Worm (Caenorhabditis elegans) whole organism, mixed stage, embryonic: ENCODE data around the gene ubxn-4.
A peak's percentile ranks its signal among the peaks of the same experiment; 100 is the strongest.

Experiments used
- M03D4.4 ChIP-seq: sonication (generic microtip); optimal IDR thresholded peaks from 2 replicates; lab custom pipeline; 2017; ENCODE audit warnings: mild to moderate bottlenecking, missing genetic modification characterization, missing compliant biosample characterization
- bed-3 ChIP-seq: fragments of 200-800 bp; sonication (Bioruptor generic); optimal IDR thresholded peaks from 3 replicates; lab custom pipeline; 2018; ENCODE audit warnings: mild to moderate bottlenecking, missing genetic modification characterization, moderate library complexity, missing compliant biosample characterization
- blmp-1 ChIP-seq: fragments of 150-350 bp; optimal IDR thresholded peaks from 2 replicates; lab custom pipeline; 2014; ENCODE audit warnings: missing biosample characterization, missing genetic modification characterization
- ceh-39 ChIP-seq: fragments of 150-350 bp; optimal IDR thresholded peaks from 2 replicates; lab custom pipeline; 2014; ENCODE audit warnings: missing biosample characterization, missing genetic modification characterization
- ceh-43 ChIP-seq: fragments of 200-800 bp; sonication (Bioruptor generic); optimal IDR thresholded peaks from 2 replicates; lab custom pipeline; 2018; ENCODE audit warnings: mild to moderate bottlenecking, missing genetic modification characterization, moderate library complexity, missing compliant biosample characterization
- ceh-83 ChIP-seq: fragments of 200-800 bp; sonication (Bioruptor generic); optimal IDR thresholded peaks from 2 replicates; lab custom pipeline; 2018; ENCODE audit warnings: mild to moderate bottlenecking, missing genetic modification characterization, missing compliant biosample characterization
- ces-1 ChIP-seq: fragments of 150-350 bp; optimal IDR thresholded peaks from 2 replicates; lab custom pipeline; 2014; ENCODE audit warnings: missing biosample characterization, missing genetic modification reagents, missing genetic modification characterization
- cnd-1 ChIP-seq: fragments of 200-800 bp; sonication (Bioruptor generic); optimal IDR thresholded peaks from 2 replicates; lab custom pipeline; 2018; ENCODE audit warnings: mild to moderate bottlenecking, missing genetic modification characterization, missing compliant biosample characterization
- drap-1 ChIP-seq: fragments of 200-800 bp; sonication (Bioruptor generic); optimal IDR thresholded peaks from 3 replicates; lab custom pipeline; 2018; ENCODE audit warnings: mild to moderate bottlenecking, missing genetic modification characterization, missing compliant biosample characterization
- elt-3 ChIP-seq: fragments of 150-350 bp; optimal IDR thresholded peaks from 2 replicates; lab custom pipeline; 2014; ENCODE audit warnings: missing biosample characterization, missing genetic modification characterization
- flh-1 ChIP-seq: fragments of 200-800 bp; sonication (Bioruptor generic); optimal IDR thresholded peaks from 2 replicates; lab custom pipeline; 2018; ENCODE audit warnings: mild to moderate bottlenecking, missing genetic modification characterization, moderate library complexity, missing compliant biosample characterization
- ham-2 ChIP-seq: fragments of 200-800 bp; sonication (Bioruptor generic); optimal IDR thresholded peaks from 2 replicates; lab custom pipeline; 2018; ENCODE audit warnings: mild to moderate bottlenecking, missing genetic modification characterization, missing compliant biosample characterization
- hlh-1 ChIP-seq: fragments of 150-350 bp; optimal IDR thresholded peaks from 2 replicates; lab custom pipeline; 2014; ENCODE audit warnings: missing biosample characterization, missing genetic modification reagents, missing genetic modification characterization
- lin-13 ChIP-seq: fragments of 150-350 bp; optimal IDR thresholded peaks from 2 replicates; lab custom pipeline; 2014; ENCODE audit warnings: missing biosample characterization, missing genetic modification characterization
- lin-32 ChIP-seq: fragments of 200-800 bp; sonication (Bioruptor generic); optimal IDR thresholded peaks from 2 replicates; lab custom pipeline; 2018; ENCODE audit warnings: mild to moderate bottlenecking, missing genetic modification characterization, missing compliant biosample characterization
- lsy-2 ChIP-seq: fragments of 150-350 bp; optimal IDR thresholded peaks from 2 replicates; lab custom pipeline; 2014; ENCODE audit warnings: missing biosample characterization, missing genetic modification characterization
- mab-5 ChIP-seq: fragments of 150-350 bp; optimal IDR thresholded peaks from 2 replicates; lab custom pipeline; 2014; ENCODE audit warnings: missing biosample characterization, missing genetic modification characterization
- mep-1 ChIP-seq: fragments of 150-350 bp; optimal IDR thresholded peaks from 2 replicates; lab custom pipeline; 2017; ENCODE audit warnings: missing biosample characterization, missing genetic modification reagents, missing genetic modification characterization, inconsistent platforms
- mls-2 ChIP-seq: sonication (generic microtip); optimal IDR thresholded peaks from 2 replicates; lab custom pipeline; 2016; ENCODE audit warnings: mild to moderate bottlenecking, missing genetic modification characterization, moderate library complexity, missing compliant biosample characterization
- nhr-12 ChIP-seq: fragments of 150-350 bp; optimal IDR thresholded peaks from 2 replicates; lab custom pipeline; 2014; ENCODE audit warnings: missing biosample characterization, missing genetic modification characterization
- nhr-2 ChIP-seq: fragments of 150-350 bp; optimal IDR thresholded peaks from 2 replicates; lab custom pipeline; 2014; ENCODE audit warnings: missing biosample characterization, missing genetic modification characterization
- nhr-28 ChIP-seq: fragments of 150-350 bp; optimal IDR thresholded peaks from 2 replicates; lab custom pipeline; 2014; ENCODE audit warnings: missing biosample characterization, missing genetic modification characterization
- nhr-76 ChIP-seq: sonication (generic microtip); optimal IDR thresholded peaks from 2 replicates; lab custom pipeline; 2017; ENCODE audit warnings: missing biosample characterization, missing genetic modification characterization
- pha-4 ChIP-seq: fragments of 150-350 bp; optimal IDR thresholded peaks from 2 replicates; lab custom pipeline; 2018; ENCODE audit warnings: missing biosample characterization, missing genetic modification reagents, missing genetic modification characterization
- sem-2 ChIP-seq: fragments of 200-800 bp; sonication (Bioruptor generic); optimal IDR thresholded peaks from 2 replicates; lab custom pipeline; 2018; ENCODE audit warnings: mild to moderate bottlenecking, missing genetic modification characterization, missing compliant biosample characterization
- snpc-4 ChIP-seq: fragments of 150-350 bp; optimal IDR thresholded peaks from 2 replicates; lab custom pipeline; 2014; ENCODE audit warnings: missing biosample characterization, missing genetic modification characterization
- sptf-1 ChIP-seq: sonication (generic microtip); optimal IDR thresholded peaks from 2 replicates; lab custom pipeline; 2017; ENCODE audit warnings: mild to moderate bottlenecking, missing genetic modification characterization, moderate library complexity, missing compliant biosample characterization
- tbx-8 ChIP-seq: fragments of 200-800 bp; sonication (Bioruptor generic); optimal IDR thresholded peaks from 2 replicates; lab custom pipeline; 2018; ENCODE audit warnings: mild to moderate bottlenecking, missing genetic modification characterization, moderate library complexity, missing compliant biosample characterization
- unc-120 ChIP-seq: sonication (generic microtip); optimal IDR thresholded peaks from 2 replicates; lab custom pipeline; 2017; ENCODE audit warnings: missing genetic modification characterization, missing compliant biosample characterization; ENCODE audit not compliant: poor library complexity, severe bottlenecking
- unc-39 ChIP-seq: fragments of 150-350 bp; optimal IDR thresholded peaks from 2 replicates; lab custom pipeline; 2014; ENCODE audit warnings: missing biosample characterization, missing genetic modification characterization
- unc-62 ChIP-seq: fragments of 150-350 bp; optimal IDR thresholded peaks from 2 replicates; lab custom pipeline; 2014; ENCODE audit warnings: missing biosample characterization, missing genetic modification reagents, missing genetic modification characterization
- zip-8 ChIP-seq: fragments of 150-350 bp; optimal IDR thresholded peaks from 2 replicates; lab custom pipeline; 2014; ENCODE audit warnings: missing biosample characterization, missing genetic modification characterization
- ztf-11 ChIP-seq: fragments of 150-350 bp; optimal IDR thresholded peaks from 2 replicates; lab custom pipeline; 2014; ENCODE audit warnings: missing biosample characterization, missing genetic modification characterization

The ubxn-4 gene

ce11 chrIII:8410747-8411146, 5.4 kb upstream of the ubxn-4 start:
- TF ChIP-seq unc-62 (GFP tag; lab: Kevin White, UChicago) (peak; percentile 50), ceh-43 (GFP tag; lab: Kevin White, UChicago) (no peak)

ce11 chrIII:8409166-8409565, 3.8 kb upstream of the ubxn-4 start, which contains the start of gene ZK353.9:
Gene ZK353.9 (plus strand): TSS chrIII:8409496.
- no peak for TF ChIP-seq mep-1
- no peak for TF ChIP-seq unc-39 (tag; lab: Kevin White, UChicago)
- no peak for TF ChIP-seq ham-2 (GFP tag; lab: Kevin White, UChicago)
- TF ChIP-seq ceh-39 (tag; lab: Kevin White, UChicago): no peak
- TF ChIP-seq elt-3: no peak
- no peak for TF ChIP-seq unc-62 (GFP tag; lab: Kevin White, UChicago)
- TF ChIP-seq lin-32 (GFP tag; lab: Kevin White, UChicago): no peak
- no peak for TF ChIP-seq mab-5
- no peak for TF ChIP-seq bed-3 (GFP tag; lab: Kevin White, UChicago)
- TF ChIP-seq nhr-76 (tag; lab: Kevin White, UChicago): no peak

ce11 chrIII:8403507-8403906, 1.9 kb downstream of the ubxn-4 start, which contains the start of gene cutc-1:
Gene cutc-1 (minus strand): TSS chrIII:8403607.
- no peak for TF ChIP-seq unc-62 (GFP tag; lab: Kevin White, UChicago)
- TF ChIP-seq nhr-28 (tag; lab: Kevin White, UChicago): no peak
- no peak for TF ChIP-seq drap-1 (GFP tag; lab: Kevin White, UChicago)
- TF ChIP-seq nhr-76 (tag; lab: Kevin White, UChicago): no peak
- no peak for TF ChIP-seq ceh-39 (tag; lab: Kevin White, UChicago)
- TF ChIP-seq ztf-11 (tag; lab: Kevin White, UChicago): no peak

- TF ChIP-seq lin-32 (GFP tag; lab: Kevin White, UChicago) (no peak), ces-1 (no peak), M03D4.4 (tag; lab: Kevin White, UChicago) (no peak), zip-8 (no peak), sptf-1 (tag; lab: Kevin White, UChicago) (no peak), nhr-12 (no peak), ceh-39 (tag; lab: Kevin White, UChicago) (no peak), unc-62 (GFP tag; lab: Kevin White, UChicago) (no peak), unc-120 (tag; lab: Kevin White, UChicago) (no peak), lsy-2 (tag; lab: Kevin White, UChicago) (no peak), mls-2 (no peak), hlh-1 (tag; lab: Kevin White, UChicago) (no peak), elt-3 (no peak), nhr-2 (no peak), ztf-11 (tag; lab: Kevin White, UChicago) (no peak), lin-13 (tag; lab: Kevin White, UChicago) (no peak), pha-4 (tag; lab: Kevin White, UChicago) (no peak), sem-2 (GFP tag; lab: Kevin White, UChicago) (no peak)
Measured at ce11 chrIII:8402633-8403032, 2.7 kb downstream of the ubxn-4 start.

ce11 chrIII:8401887-8402286, 3.5 kb downstream of the ubxn-4 start, which contains the start of gene lap-1:
Gene lap-1 (minus strand): TSS chrIII:8401928.
- TF ChIP-seq ceh-39 (tag; lab: Kevin White, UChicago) (no peak), ceh-83 (GFP tag; lab: Kevin White, UChicago) (no peak), ztf-11 (tag; lab: Kevin White, UChicago) (no peak), ham-2 (GFP tag; lab: Kevin White, UChicago) (no peak), zip-8 (no peak), tbx-8 (no peak), lsy-2 (tag; lab: Kevin White, UChicago) (no peak), sem-2 (GFP tag; lab: Kevin White, UChicago) (no peak), unc-120 (tag; lab: Kevin White, UChicago) (no peak), sptf-1 (tag; lab: Kevin White, UChicago) (no peak), unc-62 (GFP tag; lab: Kevin White, UChicago) (no peak)

ce11 chrIII:8400478-8400877, 4.9 kb downstream of the ubxn-4 start:
- TF ChIP-seq ces-1 (no peak), hlh-1 (tag; lab: Kevin White, UChicago) (no peak), mep-1 (no peak), flh-1 (no peak), elt-3 (no peak), lsy-2 (tag; lab: Kevin White, UChicago) (no peak), unc-39 (tag; lab: Kevin White, UChicago) (no peak), ztf-11 (tag; lab: Kevin White, UChicago) (no peak), ceh-43 (GFP tag; lab: Kevin White, UChicago) (no peak), M03D4.4 (tag; lab: Kevin White, UChicago) (no peak), cnd-1 (tag; lab: Kevin White, UChicago) (no peak), snpc-4 (tag; lab: Kevin White, UChicago) (no peak), unc-120 (tag; lab: Kevin White, UChicago) (no peak), blmp-1 (tag; lab: Kevin White, UChicago) (no peak), sptf-1 (tag; lab: Kevin White, UChicago) (no peak), unc-62 (GFP tag; lab: Kevin White, UChicago) (no peak), mls-2 (no peak), nhr-28 (tag; lab: Kevin White, UChicago) (no peak)
